Comparison of ENCODE assay signal across 5 worm cellular contexts in genomic region chrV:9962916-9963315, ce11.
TF ChIP-seq lines count a peak whose summit lies in the region.

No protein-coding gene starts in this region.

TF ChIP-seq in whole organism, L1 larva, 84 proteins besides CTCF, POLR2A, EP300 and RAD21:
- TF ChIP-seq fkh-10 (GFP tag; optimal IDR thresholded peaks at IDR 0.05; lab: Kevin White, UChicago): no peak
- peak; percentile 64 for TF ChIP-seq lin-14 (GFP tag; optimal IDR thresholded peaks at IDR 0.05; lab: Kevin White, UChicago)
- no peak for TF ChIP-seq efl-1 (optimal IDR thresholded peaks at IDR 0.05; lab: Kevin White, UChicago)
- peak in 1 of 2 experiments; percentile 3 for TF ChIP-seq efl-1 (GFP tag; optimal IDR thresholded peaks at IDR 0.05 in 1 of 2; lab: Kevin White, UChicago)
- no peak for TF ChIP-seq lsy-2 (tag; optimal IDR thresholded peaks at IDR 0.05; lab: Kevin White, UChicago)
- TF ChIP-seq nhr-85 (tag; lab: Kevin White, UChicago): peak; percentile 81

TF ChIP-seq in whole organism, L3 larva, 47 proteins besides CTCF, POLR2A, EP300 and RAD21:
- TF ChIP-seq nhr-25 (tag; optimal IDR thresholded peaks at IDR 0.05; lab: Kevin White, UChicago) (peak; percentile 69), nfya-1 (tag; optimal IDR thresholded peaks at IDR 0.05; lab: Kevin White, UChicago; ENCODE audit: insufficient read depth) (no peak)

TF ChIP-seq in whole organism, L4 larva, 104 proteins besides CTCF, POLR2A, EP300 and RAD21:
- peak; percentile 44; the same call in 1 of the 2 replicates for TF ChIP-seq set-16 (GFP tag; IDR thresholded peaks at IDR 0.05; lab: Robert Waterston, UW)
- peak; percentile 28 for TF ChIP-seq nhr-25 (tag; optimal IDR thresholded peaks at IDR 0.05; lab: Kevin White, UChicago; ENCODE audit: borderline replicate concordance, insufficient read depth)
- no peak for TF ChIP-seq F26F4.8 (GFP tag; conservative IDR thresholded peaks at IDR 0.05; lab: Robert Waterston, UW)
- TF ChIP-seq ceh-20 (GFP tag; IDR thresholded peaks at IDR 0.05; lab: Robert Waterston, UW): 0 out of 2 replicates have a peak, but pooled peaks have one; percentile 35
- peak in 1 of 2 experiments; percentile 71 for TF ChIP-seq unc-62 (GFP tag; optimal IDR thresholded peaks at IDR 0.05 in 1 of 2; lab: Kevin White, UChicago)
- TF ChIP-seq unc-62 (tag; optimal IDR thresholded peaks at IDR 0.05; lab: Kevin White, UChicago): no peak
- peak; percentile 17 for TF ChIP-seq mep-1 (tag; optimal IDR thresholded peaks at IDR 0.05; lab: Kevin White, UChicago)
- peak; percentile 6 for TF ChIP-seq mes-2 (tag; optimal IDR thresholded peaks at IDR 0.05; lab: Kevin White, UChicago; ENCODE audit: poor library complexity, severe bottlenecking)
- TF ChIP-seq dmd-9 (GFP tag; IDR thresholded peaks at IDR 0.05; lab: Robert Waterston, UW): no peak
TF ChIP-seq in whole organism, L4 larva: peak in this region for 6.

TF ChIP-seq in whole organism, midembryonic, 9 proteins besides CTCF, POLR2A, EP300 and RAD21:
- TF ChIP-seq flt-1 (GFP tag; IDR thresholded peaks at IDR 0.05; lab: Robert Waterston, UW) (0 out of 2 replicates have a peak, but pooled peaks have one; percentile 9), cog-1 (tag; optimal IDR thresholded peaks at IDR 0.05; lab: Kevin White, UChicago) (no peak), ref-1 (GFP tag; conservative IDR thresholded peaks at IDR 0.05; lab: Robert Waterston, UW) (no peak), klf-2 (GFP tag; conservative IDR thresholded peaks at IDR 0.05; lab: Robert Waterston, UW) (no peak)

TF ChIP-seq in whole organism, young adult, 124 proteins besides CTCF, POLR2A, EP300 and RAD21:
- TF ChIP-seq zfh-2 (GFP tag; conservative IDR thresholded peaks at IDR 0.05; lab: Robert Waterston, UW) (peak; percentile 57), rcor-1 (GFP tag; IDR thresholded peaks at IDR 0.05; lab: Robert Waterston, UW) (no peak), lsy-27 (tag; optimal IDR thresholded peaks at IDR 0.05; lab: Kevin White, UChicago; ENCODE audit: borderline replicate concordance, insufficient read depth) (no peak)
TF ChIP-seq in whole organism, young adult: peak in this region for 1.
